Worm (Caenorhabditis elegans) whole organism, young adult: Measurements from ENCODE around the gene pro-2.
A peak's percentile ranks its signal among the peaks of the same experiment; 100 is the strongest.

Experiments
- B0019.2 ChIP-seq: fragments of 200-800 bp; sonication (Bioruptor generic); conservative IDR thresholded peaks from 2 replicates; pipeline ENCODE4 v1.3.6; 2022; ENCODE audit warnings: missing genetic modification reagents, missing genetic modification characterization, missing compliant biosample characterization
- C06A6.2 ChIP-seq: fragments of 200-800 bp; sonication (Bioruptor generic); conservative IDR thresholded peaks from 2 replicates; pipeline ENCODE4 v1.3.6; 2022; ENCODE audit warnings: missing genetic modification characterization, missing compliant biosample characterization
- F33H1.4 ChIP-seq: fragments of 200-800 bp; sonication (Bioruptor generic); IDR thresholded peaks from 2 replicates; pipeline ENCODE4 v1.3.6; 2022; ENCODE audit warnings: missing genetic modification reagents, missing genetic modification characterization, missing compliant biosample characterization
- T07F8.4 ChIP-seq: sonication (generic microtip); optimal IDR thresholded peaks from 2 replicates; lab custom pipeline; 2016; ENCODE audit warnings: mild to moderate bottlenecking, missing genetic modification characterization, moderate library complexity, missing compliant biosample characterization
- Y95B8A.8 ChIP-seq: fragments of 200-800 bp; sonication (Bioruptor generic); IDR thresholded peaks from 2 replicates; pipeline ENCODE4 v1.3.6; 2022; ENCODE audit warnings: missing genetic modification reagents, missing genetic modification characterization, missing compliant biosample characterization
- ama-1 ChIP-seq, 3 experiments: fragments of 150-350 bp in 1 of 3; sonication (generic microtip) in 2 of 3; optimal IDR thresholded peaks; 2 replicates each; lab custom pipeline; 2014 to 2018; ENCODE audit warnings: missing biosample characterization in 2 of 3, missing genetic modification characterization in 2 of 3, missing genetic modification reagents in 2 of 3
- aptf-2 ChIP-seq: fragments of 200-800 bp; sonication (Bioruptor generic); conservative IDR thresholded peaks from 2 replicates; pipeline ENCODE4 v1.3.6; 2022; ENCODE audit warnings: missing genetic modification reagents, missing genetic modification characterization, missing compliant biosample characterization
- aptf-3 ChIP-seq: fragments of 200-800 bp; sonication (Bioruptor generic); IDR thresholded peaks from 2 replicates; pipeline ENCODE4 v1.3.6; 2022; ENCODE audit warnings: missing genetic modification characterization, missing compliant biosample characterization
- athp-1 ChIP-seq: sonication (generic microtip); optimal IDR thresholded peaks from 2 replicates; lab custom pipeline; 2017; ENCODE audit warnings: mild to moderate bottlenecking, missing genetic modification characterization, missing compliant biosample characterization
- attf-3 ChIP-seq: fragments of 200-800 bp; sonication (Bioruptor generic); conservative IDR thresholded peaks from 2 replicates; pipeline ENCODE4 v1.3.6; 2022; ENCODE audit warnings: missing genetic modification reagents, missing genetic modification characterization, missing compliant biosample characterization
- attf-6 ChIP-seq: fragments of 200-800 bp; sonication (Bioruptor generic); IDR thresholded peaks from 2 replicates; pipeline ENCODE4 v1.3.6; 2022; ENCODE audit warnings: missing genetic modification reagents, missing genetic modification characterization, missing compliant biosample characterization
- cebp-1 ChIP-seq, 2 experiments: fragments of 200-800 bp in 1 of 2; sonication (Bioruptor generic) in 1 of 2; sonication (generic microtip) in 1 of 2; IDR thresholded peaks in 1 of 2; optimal IDR thresholded peaks in 1 of 2; 2 replicates each; pipeline versions ENCODE4 v1.3.6 to Lab custom; 2017 to 2022; ENCODE audit warnings: missing compliant biosample characterization in 2 of 2, missing genetic modification characterization in 2 of 2, mild to moderate bottlenecking in 1 of 2, missing genetic modification reagents in 1 of 2, moderate library complexity in 1 of 2
- cebp-2 ChIP-seq: fragments of 200-800 bp; sonication (Bioruptor generic); IDR thresholded peaks from 2 replicates; pipeline ENCODE4 v1.3.6; 2022; ENCODE audit warnings: missing genetic modification characterization, missing compliant biosample characterization
- ceh-40 ChIP-seq: fragments of 200-800 bp; sonication (Bioruptor generic); IDR thresholded peaks from 2 replicates; pipeline ENCODE4 v1.3.6; 2022; ENCODE audit warnings: missing genetic modification characterization, missing compliant biosample characterization
- ceh-58 ChIP-seq: fragments of 200-800 bp; sonication (Bioruptor generic); IDR thresholded peaks from 2 replicates; pipeline ENCODE4 v1.3.6; 2022; ENCODE audit warnings: missing genetic modification characterization, missing compliant biosample characterization
- dpl-1 ChIP-seq: fragments of 150-350 bp; optimal IDR thresholded peaks from 2 replicates; lab custom pipeline; 2014; ENCODE audit warnings: missing biosample characterization, missing genetic modification reagents, missing genetic modification characterization
- efl-1 ChIP-seq: fragments of 150-350 bp; optimal IDR thresholded peaks from 2 replicates; lab custom pipeline; 2014; ENCODE audit warnings: missing biosample characterization, missing genetic modification reagents, missing genetic modification characterization
- egrh-3 ChIP-seq: fragments of 200-800 bp; sonication (Bioruptor generic); IDR thresholded peaks from 2 replicates; pipeline ENCODE4 v1.3.6; 2022; ENCODE audit warnings: missing genetic modification reagents, missing genetic modification characterization, missing compliant biosample characterization
- him-1 ChIP-seq: sonication (generic microtip); optimal IDR thresholded peaks from 2 replicates; lab custom pipeline; 2016; ENCODE audit warnings: missing genotype, missing genetic modification reagents, missing genetic modification characterization, missing compliant biosample characterization
- lin-35 ChIP-seq, 3 experiments: fragments of 150-350 bp in 2 of 3; sonication (generic microtip) in 1 of 3; optimal IDR thresholded peaks; 2 replicates each; lab custom pipeline; 2014 to 2018; ENCODE audit warnings: missing biosample characterization in 3 of 3, missing genetic modification characterization in 3 of 3, missing genetic modification reagents in 3 of 3
- lin-54 ChIP-seq: fragments of 200-800 bp; sonication (Bioruptor generic); optimal IDR thresholded peaks from 2 replicates; lab custom pipeline; 2018; ENCODE audit warnings: mild to moderate bottlenecking, missing genetic modification characterization, missing compliant biosample characterization
- lsl-1 ChIP-seq: fragments of 200-800 bp; sonication (Bioruptor generic); optimal IDR thresholded peaks from 2 replicates; lab custom pipeline; 2018; ENCODE audit warnings: mild to moderate bottlenecking, missing genetic modification characterization, moderate library complexity, missing compliant biosample characterization
- nfya-1 ChIP-seq: sonication (generic microtip); optimal IDR thresholded peaks from 2 replicates; lab custom pipeline; 2017; ENCODE audit warnings: antibody characterized with exemption, missing compliant biosample characterization, missing genetic modification characterization, borderline replicate concordance; ENCODE audit not compliant: insufficient read depth
- rec-8 ChIP-seq, 2 experiments: sonication (generic microtip); optimal IDR thresholded peaks; 2 replicates each; lab custom pipeline; 2016; ENCODE audit warnings: mild to moderate bottlenecking in 2 of 2, missing genetic modification characterization in 2 of 2, missing genetic modification reagents in 2 of 2, missing genotype in 2 of 2, missing biosample characterization in 1 of 2, missing compliant biosample characterization in 1 of 2, moderate library complexity in 1 of 2
- sdz-38 ChIP-seq: sonication (generic microtip); optimal IDR thresholded peaks from 2 replicates; lab custom pipeline; 2016; ENCODE audit warnings: missing genotype, missing genetic modification characterization, missing compliant biosample characterization
- sea-2 ChIP-seq: fragments of 200-800 bp; sonication (Bioruptor generic); IDR thresholded peaks from 2 replicates; pipeline ENCODE4 v1.3.6; 2022; ENCODE audit warnings: missing genetic modification characterization, missing compliant biosample characterization
- snpc-1.3 ChIP-seq: sonication (generic microtip); optimal IDR thresholded peaks from 2 replicates; lab custom pipeline; 2017; ENCODE audit warnings: missing genetic modification characterization, mild to moderate bottlenecking, missing compliant biosample characterization, antibody characterized with exemption, moderate library complexity, missing genotype, missing genetic modification reagents; ENCODE audit not compliant: insufficient read depth
- tbx-9 ChIP-seq: sonication (generic microtip); optimal IDR thresholded peaks from 2 replicates; lab custom pipeline; 2016; ENCODE audit warnings: borderline replicate concordance, missing genetic modification characterization, inconsistent platforms, missing compliant biosample characterization
- tlf-1 ChIP-seq: fragments of 200-800 bp; sonication (Bioruptor generic); optimal IDR thresholded peaks from 2 replicates; lab custom pipeline; 2018; ENCODE audit warnings: mild to moderate bottlenecking, missing genetic modification characterization, missing compliant biosample characterization
- zim-3 ChIP-seq: sonication (generic microtip); optimal IDR thresholded peaks from 2 replicates; lab custom pipeline; 2017; ENCODE audit warnings: mild to moderate bottlenecking, missing genetic modification characterization, moderate library complexity, missing compliant biosample characterization
- ztf-22 ChIP-seq: fragments of 200-800 bp; sonication (Bioruptor generic); optimal IDR thresholded peaks from 2 replicates; lab custom pipeline; 2018; ENCODE audit warnings: mild to moderate bottlenecking, missing genetic modification characterization, moderate library complexity, missing compliant biosample characterization

pro-2 gene

DNA sequence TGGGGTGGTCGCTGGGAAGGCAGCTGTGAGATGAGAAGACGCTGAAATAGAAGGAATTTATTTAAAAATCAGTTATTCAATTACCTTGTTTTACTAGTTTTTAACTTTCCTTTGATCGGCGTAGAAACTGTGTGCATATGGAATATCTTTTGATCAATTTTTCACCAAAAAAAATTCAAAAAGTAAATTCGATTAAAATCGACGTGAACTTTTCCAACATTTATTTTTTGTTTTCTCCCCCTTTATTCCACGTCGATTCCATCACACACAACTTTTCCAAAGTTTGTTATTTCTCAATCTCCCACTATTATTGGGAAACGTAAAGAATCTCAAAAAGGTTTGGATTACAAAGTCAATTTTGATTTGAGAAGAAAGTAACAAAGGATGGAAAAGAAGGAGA, 15.6 kb upstream of the pro-2 start, which contains the start of gene C07E3.4:
Gene C07E3.4, plus strand, starts transcription at position 301 of the 400 bp plus-strand sequence.
- TF ChIP-seq aptf-2 (GFP tag; lab: Robert Waterston, UW) (no peak), ama-1 (optimal IDR thresholded peaks at IDR 0.05; lab: Kevin White, UChicago) (no peak), ama-1 (GFP tag; optimal IDR thresholded peaks at IDR 0.05; lab: Kevin White, UChicago) (no peak), ceh-58 (GFP tag; lab: Robert Waterston, UW) (no peak), lin-54 (GFP tag; lab: Kevin White, UChicago) (no peak), B0019.2 (GFP tag; lab: Robert Waterston, UW) (no peak), tbx-9 (tag; lab: Kevin White, UChicago) (no peak), egrh-3 (no peak), F33H1.4 (GFP tag; lab: Robert Waterston, UW) (no peak), Y95B8A.8 (no peak), nfya-1 (tag; lab: Kevin White, UChicago) (no peak), sea-2 (GFP tag; lab: Robert Waterston, UW) (no peak)

ce11 chrII:10357468-10358007, 12.6 kb upstream of the pro-2 start, which contains the start of gene C07E3.3:
Gene C07E3.3, minus strand, starts transcription at chrII:10357518.
- TF ChIP-seq ztf-22 (GFP tag; lab: Kevin White, UChicago) (no peak), sdz-38 (tag; lab: Kevin White, UChicago) (no peak), sea-2 (GFP tag; lab: Robert Waterston, UW) (no peak), aptf-3 (no peak), snpc-1.3 (tag; lab: Kevin White, UChicago) (no peak), efl-1 (GFP tag; lab: Kevin White, UChicago) (no peak), athp-1 (no peak), rec-8 (tag; optimal IDR thresholded peaks at IDR 0.05; lab: Kevin White, UChicago) (no peak)

DNA sequence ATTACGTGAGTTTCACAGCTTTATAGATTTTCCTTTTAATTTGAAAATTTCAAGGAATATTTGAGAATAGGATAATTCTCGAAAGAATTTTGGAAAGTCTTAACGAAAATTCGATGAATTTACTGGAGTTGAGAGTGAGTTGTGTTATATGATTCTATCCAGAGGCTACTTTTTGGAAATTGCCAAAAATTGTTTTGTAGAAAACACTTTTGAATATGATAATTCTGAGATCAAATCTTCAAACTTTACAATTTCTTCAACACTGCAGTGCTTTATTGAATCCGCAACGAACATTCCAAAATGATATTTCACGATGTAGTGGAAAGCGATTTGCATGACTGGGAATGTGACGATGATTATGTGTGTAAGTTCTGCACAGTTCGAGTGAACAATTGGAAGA, 7.1 kb upstream of the pro-2 start, which contains the start of gene C07E3.8:
Gene C07E3.8, plus strand, starts transcription at position 301 of the 400 bp plus-strand sequence.
- no peak for TF ChIP-seq ama-1 (optimal IDR thresholded peaks at IDR 0.05; lab: Kevin White, UChicago)
- TF ChIP-seq ama-1 (GFP tag; optimal IDR thresholded peaks at IDR 0.05; lab: Kevin White, UChicago) = no peak
- TF ChIP-seq attf-6 (GFP tag; lab: Robert Waterston, UW) = no peak
- no peak for TF ChIP-seq cebp-2 (GFP tag; lab: Robert Waterston, UW)

DNA sequence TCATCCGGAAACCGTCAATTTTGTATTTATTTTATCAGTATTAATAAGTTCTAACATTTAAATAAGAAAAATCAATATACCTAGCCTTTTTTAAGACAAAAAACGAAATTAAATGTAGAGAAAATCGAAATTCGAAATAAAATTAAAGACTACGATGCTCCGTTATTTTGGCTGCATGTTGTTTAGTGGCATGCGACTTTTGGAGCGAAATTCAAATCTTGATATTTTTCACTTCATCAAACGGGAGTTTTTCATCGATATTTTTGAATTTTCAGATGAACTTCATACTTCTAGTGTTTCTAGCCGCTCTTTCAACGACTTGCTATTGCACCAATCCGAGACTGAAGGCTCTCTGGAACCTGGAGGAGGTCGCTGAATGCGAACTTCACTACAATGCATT, 5.6 kb upstream of the pro-2 start, which contains the start of gene C07E3.9:
Gene C07E3.9, plus strand, starts transcription at position 270 of the 400 bp plus-strand sequence.
- TF ChIP-seq lin-35 (GFP tag; optimal IDR thresholded peaks at IDR 0.05; lab: Kevin White, UChicago) = peak in 1 of 3 experiments; percentile 58
- TF ChIP-seq lsl-1 (GFP tag; lab: Kevin White, UChicago) = no peak
- TF ChIP-seq ceh-40 (GFP tag; lab: Robert Waterston, UW) = no peak
- peak; percentile 66 for TF ChIP-seq dpl-1 (GFP tag; lab: Kevin White, UChicago)
- TF ChIP-seq C06A6.2 = no peak
- TF ChIP-seq attf-3 = peak; percentile 90
- TF ChIP-seq attf-6 (GFP tag; lab: Robert Waterston, UW) = no peak
- TF ChIP-seq efl-1 (GFP tag; lab: Kevin White, UChicago) = peak; percentile 53
- peak; percentile 79 for TF ChIP-seq lin-54 (GFP tag; lab: Kevin White, UChicago)
- TF ChIP-seq tlf-1 (GFP tag; lab: Kevin White, UChicago) = no peak
- TF ChIP-seq, all 124 proteins: peak for 5

DNA sequence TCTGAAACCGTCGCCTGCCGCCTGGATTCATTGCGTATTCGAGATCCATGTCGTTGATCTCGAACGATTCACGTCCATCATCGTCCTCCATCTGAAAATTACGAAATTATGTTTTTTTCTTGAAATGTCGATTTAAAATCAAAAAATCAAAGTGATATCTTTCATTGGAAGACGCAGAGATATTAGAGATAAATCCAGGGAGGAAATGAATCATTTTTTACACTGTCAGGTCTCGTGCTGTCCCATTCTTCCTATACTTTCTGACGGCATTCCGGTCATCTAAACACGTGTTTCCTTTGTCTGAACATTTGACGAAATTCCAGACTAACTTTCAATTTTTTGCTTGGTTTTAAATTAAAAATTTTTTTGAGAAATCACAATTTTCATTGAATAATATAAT, 5.0 kb upstream of the pro-2 start, which contains the start of gene stip-1:
Gene stip-1, minus strand, starts transcription at position 98 of the 400 bp plus-strand sequence.
- TF ChIP-seq lsl-1 (GFP tag; lab: Kevin White, UChicago) = no peak
- no peak for TF ChIP-seq him-1 (tag; lab: Kevin White, UChicago)
- no peak for TF ChIP-seq tbx-9 (tag; lab: Kevin White, UChicago)
- TF ChIP-seq T07F8.4 = no peak
- TF ChIP-seq zim-3 = no peak
- no peak for TF ChIP-seq cebp-1 (GFP tag; IDR thresholded peaks at IDR 0.05; lab: Robert Waterston, UW)
- TF ChIP-seq cebp-1 (tag; optimal IDR thresholded peaks at IDR 0.05; lab: Kevin White, UChicago) = peak; percentile 48
